Fruit fly (Drosophila melanogaster): ENCODE data around the gene CG14658.

CG14658 gene

DNA sequence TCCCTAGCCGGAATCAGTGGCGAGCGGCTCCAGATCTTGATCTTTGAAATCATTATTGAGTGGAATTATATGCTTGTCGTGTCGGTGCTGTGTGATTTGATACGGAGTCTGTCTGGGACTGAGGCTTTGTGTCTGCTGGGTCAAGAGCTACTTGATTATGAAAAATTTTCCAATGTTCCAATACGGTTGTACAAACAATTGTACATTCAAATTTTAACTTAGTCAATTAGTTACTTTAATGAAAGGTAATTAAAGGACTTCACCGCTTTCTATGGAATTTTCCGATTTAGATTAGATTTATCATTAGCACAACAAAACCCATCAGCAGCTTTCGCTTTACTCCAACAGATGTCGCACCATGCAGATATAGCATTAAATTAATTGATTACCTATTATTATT lies at the start of gene CG14658:
Gene CG14658 (minus strand): TSS at position 101 of the 400 bp plus-strand sequence.
- no peak for TF ChIP-seq CG7101 (tag; optimal IDR thresholded peaks at IDR 0.05)
- no peak for TF ChIP-seq Crg-1 (GFP tag; optimal IDR thresholded peaks at IDR 0.05)
- no peak for TF ChIP-seq Mnt (GFP tag; optimal IDR thresholded peaks at IDR 0.05)
- TF ChIP-seq bab1 (GFP tag; optimal IDR thresholded peaks at IDR 0.05): no peak
- TF ChIP-seq CG12768 (GFP tag; optimal IDR thresholded peaks at IDR 0.05): no peak
- TF ChIP-seq ovo (GFP tag; optimal IDR thresholded peaks at IDR 0.05): no peak
- TF ChIP-seq kay (GFP tag; ENCODE audit: borderline replicate concordance): no peak
- TF ChIP-seq CG11617 (GFP tag; optimal IDR thresholded peaks at IDR 0.05): no peak
- no peak for TF ChIP-seq tj (GFP tag; optimal IDR thresholded peaks at IDR 0.05)
- TF ChIP-seq Hr96 (GFP tag; optimal IDR thresholded peaks at IDR 0.05): no peak
- no peak for TF ChIP-seq CG5204 (GFP tag; optimal IDR thresholded peaks at IDR 0.05)
- TF ChIP-seq toe (GFP tag; optimal IDR thresholded peaks at IDR 0.05): no peak
- TF ChIP-seq CG14711 (tag; optimal IDR thresholded peaks at IDR 0.05): no peak
- no peak for TF ChIP-seq CG7045 (GFP tag; optimal IDR thresholded peaks at IDR 0.05)
- TF ChIP-seq CG33017 (tag; optimal IDR thresholded peaks at IDR 0.05): no peak
- no peak for TF ChIP-seq CG1620 (GFP tag; optimal IDR thresholded peaks at IDR 0.05)
- no peak for TF ChIP-seq Clk (GFP tag; optimal IDR thresholded peaks at IDR 0.05)
- no peak for TF ChIP-seq pad (GFP tag; optimal IDR thresholded peaks at IDR 0.05)

DNA sequence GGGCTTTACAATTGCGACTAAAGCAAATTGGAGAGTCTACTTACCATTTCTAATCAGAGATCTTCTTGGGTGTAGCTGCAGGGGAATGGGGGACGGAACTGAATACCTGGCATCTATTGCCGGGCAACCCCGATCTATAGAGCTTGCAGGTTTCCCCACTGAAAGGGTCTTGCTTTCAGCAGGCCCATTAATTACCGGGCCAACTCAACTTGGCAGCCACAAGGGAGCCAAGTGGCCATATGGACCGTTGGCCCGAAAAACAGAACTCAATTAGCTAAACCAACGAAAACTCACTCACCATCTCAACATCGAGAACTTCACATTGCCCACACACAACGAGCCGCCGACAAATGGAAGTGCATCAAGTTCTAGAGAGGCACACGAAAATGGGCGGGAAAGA lies 48.1 kb upstream of the CG14658 start, which contains the start of gene laf:
Gene laf (minus strand): TSS at position 101 of the 400 bp plus-strand sequence.
- TF ChIP-seq CG12768 (GFP tag; optimal IDR thresholded peaks at IDR 0.05) (no peak), Clk (GFP tag; optimal IDR thresholded peaks at IDR 0.05) (no peak), tj (GFP tag; optimal IDR thresholded peaks at IDR 0.05) (no peak), CG33017 (tag; optimal IDR thresholded peaks at IDR 0.05) (no peak), CG7045 (GFP tag; optimal IDR thresholded peaks at IDR 0.05) (no peak), CG7101 (tag; optimal IDR thresholded peaks at IDR 0.05) (no peak), CG1620 (GFP tag; optimal IDR thresholded peaks at IDR 0.05) (no peak), CG5204 (GFP tag; optimal IDR thresholded peaks at IDR 0.05) (no peak), Mnt (GFP tag; optimal IDR thresholded peaks at IDR 0.05) (no peak), cnc (optimal IDR thresholded peaks at IDR 0.05) (no peak), CG11617 (GFP tag; optimal IDR thresholded peaks at IDR 0.05) (no peak), ovo (GFP tag; optimal IDR thresholded peaks at IDR 0.05) (no peak), Hr96 (GFP tag; optimal IDR thresholded peaks at IDR 0.05) (no peak)

DNA sequence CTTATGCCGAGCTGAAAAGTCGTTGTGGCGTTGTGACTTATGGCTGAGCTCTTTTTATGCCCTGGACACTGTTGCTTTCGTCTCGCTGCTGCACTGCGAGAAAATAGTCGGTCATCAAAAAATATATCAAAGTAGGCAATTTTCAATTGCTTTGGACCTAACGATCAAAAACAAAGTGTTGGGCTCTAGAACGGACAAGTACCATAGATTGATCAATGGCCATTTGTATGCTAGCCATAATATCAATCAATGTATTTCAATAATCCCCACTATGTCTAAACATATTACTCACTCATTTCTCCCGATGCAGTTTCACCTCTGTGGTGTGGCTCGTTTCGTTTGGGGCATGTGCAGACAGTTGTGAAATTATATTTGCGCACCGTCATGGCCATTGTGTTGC lies 43.4 kb upstream of the CG14658 start:
- TF ChIP-seq Mnt (GFP tag; optimal IDR thresholded peaks at IDR 0.05) (no peak), ovo (GFP tag; optimal IDR thresholded peaks at IDR 0.05) (no peak)

DNA sequence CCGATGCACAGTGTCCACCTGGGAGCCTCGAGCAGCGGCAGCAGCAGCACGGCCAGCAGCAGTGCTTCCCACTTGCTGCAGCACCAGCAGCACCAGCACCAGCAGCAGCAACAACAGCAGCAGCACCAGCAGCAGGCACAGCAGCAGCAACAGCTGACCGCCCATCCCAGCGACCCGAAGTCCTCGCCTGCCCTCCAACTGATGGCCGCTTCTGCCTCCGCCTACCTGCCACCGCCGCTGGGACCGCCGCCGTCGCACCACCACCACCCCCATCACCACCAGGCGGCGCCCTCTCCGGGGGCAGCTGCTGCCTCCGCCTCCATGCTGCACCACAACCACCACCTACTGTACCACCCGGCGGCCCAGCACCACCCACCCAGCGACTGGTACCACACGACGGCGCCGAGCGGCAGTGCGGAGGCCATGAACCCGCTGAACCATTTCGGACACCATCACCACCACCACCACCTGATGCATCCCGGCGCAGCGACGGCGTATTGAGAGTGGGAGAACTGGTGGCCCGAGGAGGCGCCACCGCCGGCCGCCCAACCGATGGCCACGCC lies 38.4 kb upstream of the CG14658 start:
- TF ChIP-seq ovo (GFP tag; optimal IDR thresholded peaks at IDR 0.05): no peak

DNA sequence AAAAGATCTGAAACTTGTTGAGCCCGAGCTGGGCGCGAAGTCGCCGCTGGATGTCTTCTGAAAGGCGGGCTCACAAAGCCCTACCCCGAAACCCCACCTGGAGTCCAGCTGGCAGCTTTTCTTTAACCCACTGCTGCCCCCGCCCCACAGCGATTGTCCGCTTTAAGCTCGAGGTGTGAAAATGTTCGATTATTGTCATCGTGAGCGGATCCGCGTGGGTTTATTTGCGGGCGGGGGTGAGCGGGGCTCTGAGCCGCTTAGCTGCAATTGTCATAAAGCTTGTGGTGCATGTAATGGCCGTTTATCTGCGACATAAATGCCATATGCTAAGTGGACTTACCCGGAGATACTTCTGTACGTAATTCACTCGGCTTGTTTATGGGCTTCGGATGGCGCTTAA lies 36.6 kb upstream of the CG14658 start:
- TF ChIP-seq toe (GFP tag; optimal IDR thresholded peaks at IDR 0.05): no peak
- TF ChIP-seq Clk (GFP tag; optimal IDR thresholded peaks at IDR 0.05): no peak
- TF ChIP-seq cnc (optimal IDR thresholded peaks at IDR 0.05): no peak
- no peak for TF ChIP-seq cic (GFP tag; optimal IDR thresholded peaks at IDR 0.05)
- no peak for TF ChIP-seq Crg-1 (GFP tag; optimal IDR thresholded peaks at IDR 0.05)
- no peak for TF ChIP-seq Hr96 (GFP tag; optimal IDR thresholded peaks at IDR 0.05)
- no peak for TF ChIP-seq bab1 (GFP tag; optimal IDR thresholded peaks at IDR 0.05)

DNA sequence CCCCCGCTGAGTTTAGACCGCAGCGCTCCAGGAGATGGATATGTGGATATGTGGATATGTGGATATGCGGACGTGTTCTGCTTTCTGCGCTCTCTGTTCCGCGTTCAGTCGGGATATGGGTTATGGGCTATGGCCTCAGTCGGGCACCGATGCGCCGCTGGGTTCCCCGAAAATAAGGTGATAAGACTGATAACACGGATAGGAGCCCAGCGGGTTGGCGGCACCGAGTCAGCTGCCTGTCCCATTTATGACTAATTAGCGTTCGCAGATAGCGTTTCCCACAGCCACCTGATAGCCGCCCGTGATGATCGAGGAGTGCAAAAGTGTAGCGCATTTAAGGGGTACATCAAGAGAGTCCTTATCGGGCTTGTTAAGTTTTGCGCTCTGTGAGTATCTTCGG lies 35.8 kb upstream of the CG14658 start:
- TF ChIP-seq kay (GFP tag; ENCODE audit: borderline replicate concordance): no peak
- TF ChIP-seq CG11617 (GFP tag; optimal IDR thresholded peaks at IDR 0.05): no peak
- no peak for TF ChIP-seq Mnt (GFP tag; optimal IDR thresholded peaks at IDR 0.05)
- TF ChIP-seq cic (GFP tag; optimal IDR thresholded peaks at IDR 0.05): no peak
- no peak for TF ChIP-seq Crg-1 (GFP tag; optimal IDR thresholded peaks at IDR 0.05)
- no peak for TF ChIP-seq tj (GFP tag; optimal IDR thresholded peaks at IDR 0.05)
- TF ChIP-seq CG33017 (tag; optimal IDR thresholded peaks at IDR 0.05): no peak
- TF ChIP-seq Clk (GFP tag; optimal IDR thresholded peaks at IDR 0.05): no peak
- no peak for TF ChIP-seq CG5204 (GFP tag; optimal IDR thresholded peaks at IDR 0.05)

DNA sequence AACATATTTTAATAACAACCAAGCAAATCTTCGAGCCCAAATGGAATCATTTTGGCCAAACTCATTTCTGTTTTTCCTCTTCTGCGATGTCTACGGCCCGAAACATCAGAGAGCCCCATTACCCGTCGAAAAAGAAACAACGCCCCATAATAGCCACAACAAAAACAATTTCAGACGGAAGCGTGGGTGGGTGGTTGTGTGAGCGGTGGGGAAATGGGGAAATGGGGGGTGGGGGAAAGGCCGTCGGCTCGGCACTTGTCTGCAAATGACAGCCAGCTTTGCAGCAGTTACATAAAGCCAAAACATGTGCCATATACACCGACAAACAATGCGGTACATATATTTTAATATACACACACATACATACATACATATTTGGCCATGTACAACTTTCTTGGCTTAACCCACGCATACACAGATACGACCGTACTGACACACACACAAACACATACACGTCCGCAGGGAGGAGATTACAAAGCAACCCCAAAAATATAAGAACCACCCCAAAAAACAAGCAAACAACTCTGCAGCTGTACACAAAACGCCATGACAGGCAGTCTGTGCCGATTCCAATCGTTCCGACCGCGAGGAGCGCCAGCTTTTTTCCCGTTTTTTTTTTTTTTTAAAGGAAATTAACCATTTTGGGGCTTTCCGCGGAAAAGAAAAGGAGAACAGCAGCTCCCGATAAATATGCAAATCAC lies 34.7 kb upstream of the CG14658 start:
- no peak for TF ChIP-seq ovo (GFP tag; optimal IDR thresholded peaks at IDR 0.05)
- TF ChIP-seq tj (GFP tag; optimal IDR thresholded peaks at IDR 0.05): no peak
- no peak for TF ChIP-seq CG7101 (tag; optimal IDR thresholded peaks at IDR 0.05)
- TF ChIP-seq kay (GFP tag; ENCODE audit: borderline replicate concordance): no peak
- TF ChIP-seq Clk (GFP tag; optimal IDR thresholded peaks at IDR 0.05): no peak
- no peak for TF ChIP-seq cic (GFP tag; optimal IDR thresholded peaks at IDR 0.05)
- TF ChIP-seq Hr96 (GFP tag; optimal IDR thresholded peaks at IDR 0.05): no peak

Measured in whole organism, adult.